Worm (Caenorhabditis elegans) whole organism, L4/young adult: ENCODE results near the gene K07H8.2.

Experiments used
- W03F9.2 ChIP-seq: fragments of 150-350 bp; optimal IDR thresholded peaks from 2 replicates; lab custom pipeline; 2014; ENCODE audit warnings: missing biosample characterization, missing genetic modification characterization
- dao-5 ChIP-seq: sonication (generic microtip); optimal IDR thresholded peaks from 2 replicates; lab custom pipeline; 2016; ENCODE audit warnings: missing genotype, missing genetic modification characterization, moderate library complexity, missing compliant biosample characterization
- him-1 ChIP-seq: sonication (generic microtip); optimal IDR thresholded peaks from 2 replicates; lab custom pipeline; 2016; ENCODE audit warnings: missing genotype, missing genetic modification reagents, missing genetic modification characterization, missing compliant biosample characterization

- TF ChIP-seq dao-5 (tag; lab: Kevin White, UChicago) (no peak), him-1 (tag; lab: Kevin White, UChicago) (no peak), W03F9.2 (tag; lab: Kevin White, UChicago) (no peak)
Measured at ce11 chrIV:8307408-8307807, 16.1 kb downstream of the K07H8.2 start.
